Fruit fly (Drosophila melanogaster): ENCODE results near the gene kmg.

kmg gene

DNA sequence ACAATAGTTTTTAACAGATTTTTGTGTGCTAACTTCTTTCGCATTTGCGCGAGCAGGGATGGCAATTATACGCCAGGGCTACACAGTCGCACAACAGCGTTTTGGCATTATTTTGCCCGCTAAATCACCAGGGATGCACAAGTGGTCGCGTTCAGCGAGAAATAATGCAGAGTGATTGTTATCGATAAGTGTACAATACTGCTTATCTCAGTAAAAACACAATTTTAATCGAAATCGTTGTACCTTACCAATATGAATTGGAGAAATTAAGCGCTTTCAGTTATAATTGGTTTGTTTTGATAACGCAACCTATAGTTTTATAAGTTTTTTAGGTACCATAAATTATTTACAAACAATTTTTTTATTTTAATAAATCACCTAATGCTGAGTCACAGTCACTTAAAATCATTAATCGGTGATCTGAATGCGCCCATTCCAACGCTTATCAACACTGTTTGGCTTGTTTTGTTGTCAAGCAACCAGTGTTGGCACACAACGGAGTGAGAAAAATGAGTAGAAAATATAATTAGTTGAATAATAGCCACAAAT lies 16.4 kb downstream of the kmg start, which contains the start of the genes Sfmbt and CG5439 (continued):
- TF ChIP-seq caup (GFP tag; optimal IDR thresholded peaks at IDR 0.05; ENCODE audit: severe bottlenecking) (no peak), dpn (GFP tag; optimal IDR thresholded peaks at IDR 0.05) (peak; percentile 85), CG6689 (GFP tag; IDR thresholded peaks at IDR 0.05) (peak; percentile 66), CG6654 (GFP tag; optimal IDR thresholded peaks at IDR 0.05) (peak; percentile 18), CG7987 (GFP tag; optimal IDR thresholded peaks at IDR 0.05) (peak; percentile 15), chn (GFP tag; optimal IDR thresholded peaks at IDR 0.05) (peak; percentile 71), ara (GFP tag; IDR thresholded peaks at IDR 0.05) (no peak), CG17359 (tag; optimal IDR thresholded peaks at IDR 0.05) (no peak), CG10321 (GFP tag; IDR thresholded peaks at IDR 0.05) (no peak), Bteb2 (GFP tag; optimal IDR thresholded peaks at IDR 0.05) (peak; percentile 75), CG17328 (GFP tag; IDR thresholded peaks at IDR 0.05) (no peak), CG5245 (GFP tag; optimal IDR thresholded peaks at IDR 0.05) (peak; percentile 55), ham (GFP tag; IDR thresholded peaks at IDR 0.05) (no peak), ap (GFP tag; IDR thresholded peaks at IDR 0.05) (no peak), fu2 (GFP tag; optimal IDR thresholded peaks at IDR 0.05) (peak; percentile 88), CG11093 (GFP tag; IDR thresholded peaks at IDR 0.05) (peak; percentile 43; the same call in 1 of the 3 replicates), CG30431 (GFP tag; optimal IDR thresholded peaks at IDR 0.05) (peak; percentile 58), CG7786 (GFP tag; optimal IDR thresholded peaks at IDR 0.05) (peak; percentile 77), CG1603 (tag; optimal IDR thresholded peaks at IDR 0.05) (no peak), CG15269 (tag; optimal IDR thresholded peaks at IDR 0.05) (no peak), Adf1 (GFP tag; IDR thresholded peaks at IDR 0.05) (peak; percentile 21; the same call in 1 of the 2 replicates), CG12155 (GFP tag; optimal IDR thresholded peaks at IDR 0.05) (peak; percentile 81), Ssrp (tag; optimal IDR thresholded peaks at IDR 0.05) (peak; percentile 68), sisA (GFP tag; IDR thresholded peaks at IDR 0.05) (peak; percentile 77), crc (GFP tag; optimal IDR thresholded peaks at IDR 0.05) (peak; percentile 29), CG7372 (GFP tag; IDR thresholded peaks at IDR 0.05) (peak; percentile 46; the same call in 1 of the 2 replicates), otp (GFP tag; IDR thresholded peaks at IDR 0.05) (no peak), grn (GFP tag; optimal IDR thresholded peaks at IDR 0.05) (no peak), twi (tag; optimal IDR thresholded peaks at IDR 0.05) (peak; percentile 50), her (GFP tag; optimal IDR thresholded peaks at IDR 0.05) (peak; percentile 70), Bdp1 (GFP tag; optimal IDR thresholded peaks at IDR 0.05) (peak; percentile 67), aop (GFP tag; IDR thresholded peaks at IDR 0.05) (no peak), CG12769 (tag; optimal IDR thresholded peaks at IDR 0.05) (no peak), gt (GFP tag; IDR thresholded peaks at IDR 0.05) (peak; percentile 15; the same call in 1 of the 2 replicates), phol (tag; optimal IDR thresholded peaks at IDR 0.05) (peak; percentile 84), mld (GFP tag; IDR thresholded peaks at IDR 0.05; ENCODE audit: partially characterized antibody) (0 out of 3 replicates have a peak, but pooled peaks have one; percentile 38), gfzf (GFP tag; optimal IDR thresholded peaks at IDR 0.05) (peak; percentile 60), CG10274 (GFP tag; optimal IDR thresholded peaks at IDR 0.05) (peak; percentile 36), da (GFP tag; optimal IDR thresholded peaks at IDR 0.05) (peak; percentile 56), CG17912 (GFP tag; optimal IDR thresholded peaks at IDR 0.05) (peak; percentile 72), CG18619 (GFP tag; optimal IDR thresholded peaks at IDR 0.05) (peak; percentile 75), CG30020 (tag; optimal IDR thresholded peaks at IDR 0.05) (peak; percentile 83), CG14710 (tag; optimal IDR thresholded peaks at IDR 0.05) (peak; percentile 95), CG31441 (GFP tag; IDR thresholded peaks at IDR 0.05) (peak; percentile 100), Fer1 (GFP tag; optimal IDR thresholded peaks at IDR 0.05) (peak; percentile 73), CG12391 (tag; optimal IDR thresholded peaks at IDR 0.05) (peak; percentile 84), Ravus (GFP tag; IDR thresholded peaks at IDR 0.05) (no peak), CG4854 (GFP tag; optimal IDR thresholded peaks at IDR 0.05) (peak; percentile 71), CG7357 (GFP tag; IDR thresholded peaks at IDR 0.05) (peak; percentile 56; the same call in 1 of the 3 replicates), nerfin-1 (tag; optimal IDR thresholded peaks at IDR 0.05) (peak; percentile 60)

Data from whole organism, embryonic.